Worm (Caenorhabditis elegans): Measurements from ENCODE around the gene best-2.

ce11 chrIV:13098652-13099051 lies 14.2 kb downstream of the best-2 start, which contains the start of the genes dli-1, tin-9.2 and exos-4.1:
- TF ChIP-seq dao-5 (tag; optimal IDR thresholded peaks at IDR 0.05) (no peak), him-1 (tag; optimal IDR thresholded peaks at IDR 0.05) (no peak), W03F9.2 (tag; optimal IDR thresholded peaks at IDR 0.05) (peak; percentile 86)

Measured in whole organism, L4/young adult.